Worm (Caenorhabditis elegans) whole organism, late embryonic: Measurements from ENCODE around the gene zipt-15.
A peak's percentile ranks its signal among the peaks of the same experiment; 100 is the strongest.

ENCODE experiments used
- K02D7.2 ChIP-seq: sonication (generic microtip); optimal IDR thresholded peaks from 2 replicates; lab custom pipeline; 2017; ENCODE audit warnings: mild to moderate bottlenecking, missing genetic modification characterization, missing compliant biosample characterization
- K09A11.1 ChIP-seq: sonication (generic microtip); optimal IDR thresholded peaks from 2 replicates; lab custom pipeline; 2017; ENCODE audit warnings: antibody characterized with exemption, mild to moderate bottlenecking, missing genetic modification characterization, missing compliant biosample characterization; ENCODE audit not compliant: insufficient read depth
- T23F11.4 ChIP-seq: fragments of 200-800 bp; sonication (Bioruptor generic); optimal IDR thresholded peaks from 2 replicates; lab custom pipeline; 2018; ENCODE audit warnings: mild to moderate bottlenecking, missing genetic modification characterization, missing compliant biosample characterization
- Y22D7AL.16 ChIP-seq: sonication (generic microtip); optimal IDR thresholded peaks from 2 replicates; lab custom pipeline; 2016; ENCODE audit warnings: missing genetic modification characterization, missing compliant biosample characterization
- ahr-1 ChIP-seq: sonication (generic microtip); optimal IDR thresholded peaks from 2 replicates; lab custom pipeline; 2016; ENCODE audit warnings: missing genetic modification characterization, missing compliant biosample characterization
- ama-1 ChIP-seq: fragments of 150-350 bp; optimal IDR thresholded peaks from 2 replicates; lab custom pipeline; 2014
- ceh-18 ChIP-seq: sonication (generic microtip); optimal IDR thresholded peaks from 2 replicates; lab custom pipeline; 2016; ENCODE audit warnings: missing genetic modification characterization, missing compliant biosample characterization
- ceh-19 ChIP-seq: fragments of 200-800 bp; sonication (Bioruptor generic); optimal IDR thresholded peaks from 2 replicates; lab custom pipeline; 2018; ENCODE audit warnings: mild to moderate bottlenecking, missing genetic modification characterization, missing compliant biosample characterization
- ceh-22 ChIP-seq: sonication (generic microtip); optimal IDR thresholded peaks from 2 replicates; lab custom pipeline; 2017; ENCODE audit warnings: missing biosample characterization, missing genetic modification characterization
- ceh-24 ChIP-seq: sonication (generic microtip); optimal IDR thresholded peaks from 2 replicates; lab custom pipeline; 2016; ENCODE audit warnings: mild to moderate bottlenecking, missing genetic modification characterization, missing compliant biosample characterization
- ceh-31 ChIP-seq: sonication (generic microtip); optimal IDR thresholded peaks from 2 replicates; lab custom pipeline; 2016; ENCODE audit warnings: missing genetic modification characterization, missing compliant biosample characterization
- ceh-45 ChIP-seq: fragments of 200-800 bp; sonication (Bioruptor generic); IDR thresholded peaks from 2 replicates; pipeline ENCODE4 v1.3.6; 2022; ENCODE audit warnings: missing genetic modification reagents, missing genetic modification characterization, missing compliant biosample characterization
- ceh-48 ChIP-seq: sonication (generic microtip); optimal IDR thresholded peaks from 2 replicates; lab custom pipeline; 2016; ENCODE audit warnings: missing genetic modification characterization, inconsistent platforms, missing compliant biosample characterization
- ceh-6 ChIP-seq: fragments of 200-800 bp; sonication (Bioruptor generic); optimal IDR thresholded peaks from 2 replicates; lab custom pipeline; 2018; ENCODE audit warnings: mild to moderate bottlenecking, missing genetic modification characterization, missing compliant biosample characterization
- ceh-9 ChIP-seq: sonication (generic microtip); optimal IDR thresholded peaks from 2 replicates; lab custom pipeline; 2016; ENCODE audit warnings: mild to moderate bottlenecking, missing genetic modification characterization, inconsistent platforms, missing compliant biosample characterization
- che-1 ChIP-seq: sonication (generic microtip); optimal IDR thresholded peaks from 2 replicates; lab custom pipeline; 2016; ENCODE audit warnings: mild to moderate bottlenecking, missing genetic modification characterization, missing compliant biosample characterization
- dmd-4 ChIP-seq: sonication (generic microtip); optimal IDR thresholded peaks from 2 replicates; lab custom pipeline; 2016; ENCODE audit warnings: borderline replicate concordance, missing genetic modification characterization, missing compliant biosample characterization
- elt-2 ChIP-seq: sonication (generic microtip); optimal IDR thresholded peaks from 2 replicates; lab custom pipeline; 2016; ENCODE audit warnings: missing genetic modification reagents, missing genetic modification characterization, missing compliant biosample characterization
- eyg-1 ChIP-seq: sonication (generic microtip); optimal IDR thresholded peaks from 2 replicates; lab custom pipeline; 2016; ENCODE audit warnings: missing genotype, missing genetic modification characterization, missing compliant biosample characterization
- fkh-6 ChIP-seq: sonication (generic microtip); optimal IDR thresholded peaks from 2 replicates; lab custom pipeline; 2016; ENCODE audit warnings: missing genetic modification characterization, missing compliant biosample characterization
- hlh-13 ChIP-seq: fragments of 200-800 bp; sonication (Bioruptor generic); optimal IDR thresholded peaks from 2 replicates; lab custom pipeline; 2018; ENCODE audit warnings: mild to moderate bottlenecking, missing genetic modification characterization, missing compliant biosample characterization
- hlh-6 ChIP-seq: sonication (generic microtip); optimal IDR thresholded peaks from 2 replicates; lab custom pipeline; 2016; ENCODE audit warnings: missing genotype, missing genetic modification characterization, missing compliant biosample characterization
- lim-6 ChIP-seq: sonication (generic microtip); optimal IDR thresholded peaks from 2 replicates; lab custom pipeline; 2016; ENCODE audit warnings: missing genetic modification characterization, missing compliant biosample characterization
- lin-11 ChIP-seq: fragments of 200-800 bp; sonication (Bioruptor generic); optimal IDR thresholded peaks from 2 replicates; lab custom pipeline; 2018; ENCODE audit warnings: mild to moderate bottlenecking, missing genetic modification characterization, missing compliant biosample characterization
- madf-2 ChIP-seq: sonication (generic microtip); optimal IDR thresholded peaks from 2 replicates; lab custom pipeline; 2017; ENCODE audit warnings: missing genetic modification characterization, missing compliant biosample characterization
- mec-3 ChIP-seq: sonication (generic microtip); optimal IDR thresholded peaks from 2 replicates; lab custom pipeline; 2016; ENCODE audit warnings: borderline replicate concordance, missing genetic modification characterization, missing compliant biosample characterization
- nfya-1 ChIP-seq: sonication (generic microtip); optimal IDR thresholded peaks from 2 replicates; lab custom pipeline; 2017; ENCODE audit warnings: missing genetic modification characterization, mild to moderate bottlenecking, missing compliant biosample characterization, antibody characterized with exemption, moderate library complexity
- nhr-232 ChIP-seq: sonication (generic microtip); optimal IDR thresholded peaks from 2 replicates; lab custom pipeline; 2016; ENCODE audit warnings: missing genetic modification characterization, missing compliant biosample characterization
- odd-2 ChIP-seq: sonication (generic microtip); optimal IDR thresholded peaks from 2 replicates; lab custom pipeline; 2017; ENCODE audit warnings: antibody characterized with exemption, mild to moderate bottlenecking, missing genetic modification characterization, missing compliant biosample characterization
- pax-1 ChIP-seq: fragments of 150-350 bp; optimal IDR thresholded peaks from 2 replicates; lab custom pipeline; 2014; ENCODE audit warnings: missing biosample characterization, missing genetic modification characterization
- pha-4 ChIP-seq: fragments of 150-350 bp; optimal IDR thresholded peaks from 2 replicates; lab custom pipeline; 2018; ENCODE audit warnings: missing biosample characterization, missing genetic modification reagents, missing genetic modification characterization
- pqm-1 ChIP-seq: sonication (generic microtip); optimal IDR thresholded peaks from 2 replicates; lab custom pipeline; 2016; ENCODE audit warnings: missing genetic modification characterization, missing compliant biosample characterization
- ref-2 ChIP-seq: sonication (generic microtip); optimal IDR thresholded peaks from 2 replicates; lab custom pipeline; 2016; ENCODE audit warnings: missing genetic modification characterization, missing compliant biosample characterization
- rnt-1 ChIP-seq: sonication (generic microtip); optimal IDR thresholded peaks from 2 replicates; lab custom pipeline; 2016; ENCODE audit warnings: missing genetic modification characterization, missing compliant biosample characterization
- sox-2 ChIP-seq: fragments of 200-800 bp; sonication (Bioruptor generic); IDR thresholded peaks from 2 replicates; pipeline ENCODE4 v1.3.6; 2022; ENCODE audit warnings: missing genetic modification reagents, missing genetic modification characterization, missing compliant biosample characterization
- tbx-2 ChIP-seq: sonication (generic microtip); optimal IDR thresholded peaks from 2 replicates; lab custom pipeline; 2016; ENCODE audit warnings: missing genetic modification characterization, missing compliant biosample characterization
- tbx-7 ChIP-seq: sonication (generic microtip); optimal IDR thresholded peaks from 2 replicates; lab custom pipeline; 2016; ENCODE audit warnings: missing genotype, missing genetic modification characterization, missing compliant biosample characterization
- ttx-3 ChIP-seq: sonication (generic microtip); optimal IDR thresholded peaks from 2 replicates; lab custom pipeline; 2016; ENCODE audit warnings: missing genetic modification reagents, missing genetic modification characterization, missing compliant biosample characterization
- unc-3 ChIP-seq, 2 experiments: fragments of 200-800 bp in 1 of 2; sonication (Bioruptor generic) in 1 of 2; sonication (generic microtip) in 1 of 2; conservative IDR thresholded peaks in 1 of 2; optimal IDR thresholded peaks in 1 of 2; 2 replicates each; pipeline versions ENCODE4 v1.3.6 to Lab custom; 2016 to 2022; ENCODE audit warnings: missing compliant biosample characterization in 2 of 2, missing genetic modification characterization in 2 of 2, missing genetic modification reagents in 1 of 2
- unc-42 ChIP-seq: sonication (generic microtip); optimal IDR thresholded peaks from 2 replicates; lab custom pipeline; 2016; ENCODE audit warnings: missing genotype, missing genetic modification characterization, missing compliant biosample characterization
- zip-5 ChIP-seq: sonication (generic microtip); optimal IDR thresholded peaks from 2 replicates; lab custom pipeline; 2016; ENCODE audit warnings: missing genetic modification characterization, missing compliant biosample characterization

zipt-15 gene

DNA sequence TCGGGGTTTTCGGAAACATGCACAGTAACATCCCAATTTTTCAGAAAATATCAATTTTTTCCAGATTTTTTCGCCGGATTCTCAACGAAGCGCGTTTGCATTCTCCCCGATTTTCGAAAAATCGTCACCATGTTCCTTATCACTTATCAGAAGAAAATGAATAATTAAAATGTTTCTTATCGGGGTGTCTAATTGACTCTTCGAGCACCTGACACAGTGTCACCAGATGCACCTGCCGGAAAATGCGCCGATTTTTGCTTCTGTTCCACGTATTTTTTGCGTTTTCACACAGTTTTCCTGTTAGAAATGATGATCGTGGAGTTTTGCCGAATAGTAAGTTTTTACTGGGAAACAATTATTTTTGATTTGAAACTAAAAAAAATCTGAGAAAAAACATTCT, 30.7 kb upstream of the zipt-15 start:
- TF ChIP-seq rnt-1 (tag; lab: Kevin White, UChicago) (no peak), madf-2 (tag; lab: Kevin White, UChicago) (no peak), elt-2 (tag; lab: Kevin White, UChicago) (peak; percentile 47), sox-2 (GFP tag; lab: Robert Waterston, UW) (no peak)

ce11 chrIV:854357-855269, 29.9 kb upstream of the zipt-15 start, which contains the start of the genes lem-4 and Y55F3BR.11:
lem-4 (minus strand) TSS chrIV:854780.
Y55F3BR.11 (plus strand) TSS chrIV:855219.
- TF ChIP-seq nfya-1 (peak; percentile 45), K09A11.1 (tag; lab: Kevin White, UChicago) (no peak), unc-42 (tag; lab: Kevin White, UChicago) (no peak), tbx-2 (tag; lab: Kevin White, UChicago) (no peak), pax-1 (tag; lab: Kevin White, UChicago) (peak; percentile 17), ceh-48 (peak; percentile 57), nhr-232 (no peak), rnt-1 (tag; lab: Kevin White, UChicago) (no peak), ceh-22 (tag; lab: Kevin White, UChicago) (no peak), pqm-1 (tag; lab: Kevin White, UChicago) (peak; percentile 23)

DNA sequence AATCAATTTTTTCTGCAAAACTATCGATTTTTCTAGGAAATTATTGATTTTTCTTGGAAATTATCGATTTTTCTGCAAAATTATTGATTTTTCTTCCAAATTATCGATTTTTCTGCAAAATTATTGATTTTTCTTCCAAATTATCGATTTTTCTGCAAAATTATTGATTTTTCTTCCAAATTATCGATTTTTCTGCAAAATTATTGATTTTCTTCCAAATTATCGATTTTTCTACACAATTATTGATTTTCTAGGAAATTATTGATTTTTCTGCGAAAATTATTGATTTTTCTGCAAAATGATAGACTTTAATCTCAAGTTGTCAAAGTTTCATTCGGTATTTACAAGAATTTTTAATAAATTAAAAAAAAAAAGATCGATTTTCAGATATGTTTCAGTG, 24.2 kb upstream of the zipt-15 start:
- peak; percentile 85 for TF ChIP-seq ceh-48

DNA sequence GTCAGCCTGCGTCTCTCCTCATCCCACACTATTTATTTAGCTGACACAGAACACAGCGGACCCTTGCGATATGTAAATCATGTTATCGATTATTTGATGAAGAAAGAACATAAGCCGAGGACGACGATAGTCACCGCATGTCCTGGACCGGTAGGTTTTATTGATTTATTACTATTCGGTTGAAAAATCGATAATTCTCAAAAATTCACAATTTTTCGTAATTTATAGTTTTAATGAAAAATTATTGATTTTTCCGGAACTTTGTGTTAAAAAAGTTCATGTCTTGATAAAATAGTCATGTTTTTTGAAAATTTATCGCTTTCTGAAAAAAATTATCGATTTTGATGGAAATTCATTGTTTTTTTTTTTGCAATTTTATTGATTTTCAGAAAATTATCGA, 23.5 kb upstream of the zipt-15 start:
- no peak for TF ChIP-seq ceh-31
- TF ChIP-seq ref-2 (tag; lab: Kevin White, UChicago), result no peak
- no peak for TF ChIP-seq Y22D7AL.16 (tag; lab: Kevin White, UChicago)
- no peak for TF ChIP-seq eyg-1 (tag; lab: Kevin White, UChicago)
- no peak for TF ChIP-seq che-1
- no peak for TF ChIP-seq ceh-45 (GFP tag; lab: Robert Waterston, UW)
- no peak for TF ChIP-seq ahr-1 (tag; lab: Kevin White, UChicago)
- no peak for TF ChIP-seq ceh-6
- no peak for TF ChIP-seq hlh-6 (tag; lab: Kevin White, UChicago)
- TF ChIP-seq zip-5 (tag; lab: Kevin White, UChicago), result no peak
- no peak for TF ChIP-seq rnt-1 (tag; lab: Kevin White, UChicago)
- TF ChIP-seq pha-4 (tag; lab: Kevin White, UChicago), result no peak
- no peak for TF ChIP-seq unc-3 (GFP tag; conservative IDR thresholded peaks at IDR 0.05; lab: Robert Waterston, UW)
- TF ChIP-seq unc-3 (tag; optimal IDR thresholded peaks at IDR 0.05; lab: Kevin White, UChicago), result no peak
- TF ChIP-seq K02D7.2 (tag; lab: Kevin White, UChicago), result no peak
- no peak for TF ChIP-seq ceh-9 (tag; lab: Kevin White, UChicago)
- TF ChIP-seq lim-6 (tag; lab: Kevin White, UChicago), result no peak
- TF ChIP-seq T23F11.4, result no peak
- no peak for TF ChIP-seq odd-2 (tag; lab: Kevin White, UChicago)

- TF ChIP-seq ceh-31 (no peak), hlh-13 (GFP tag; lab: Kevin White, UChicago) (no peak), ceh-6 (no peak), mec-3 (tag; lab: Kevin White, UChicago) (no peak), unc-42 (tag; lab: Kevin White, UChicago) (no peak), pax-1 (tag; lab: Kevin White, UChicago) (no peak), ama-1 (lab: Kevin White, UChicago) (no peak), ceh-9 (tag; lab: Kevin White, UChicago) (no peak), lin-11 (tag; lab: Kevin White, UChicago) (no peak), ceh-18 (tag; lab: Kevin White, UChicago) (no peak), ceh-24 (tag; lab: Kevin White, UChicago) (no peak), odd-2 (tag; lab: Kevin White, UChicago) (no peak), ceh-48 (no peak), ceh-22 (tag; lab: Kevin White, UChicago) (no peak), tbx-7 (tag; lab: Kevin White, UChicago) (no peak), ttx-3 (tag; lab: Kevin White, UChicago) (no peak), K02D7.2 (tag; lab: Kevin White, UChicago) (no peak), dmd-4 (no peak), ceh-19 (GFP tag; lab: Kevin White, UChicago) (no peak), fkh-6 (no peak)
- TF ChIP-seq, all 69 proteins: peak for 0
Measured at ce11 chrIV:845198-845597, 20.4 kb upstream of the zipt-15 start, which contains the start of gene lgc-33. lgc-33 (plus strand) TSS chrIV:845498.
